Worm (Caenorhabditis elegans) whole organism, early embryonic: ENCODE measurements around the gene elt-4.

Experiments used
- B0310.2 ChIP-seq: sonication (generic microtip); optimal IDR thresholded peaks from 2 replicates; lab custom pipeline; 2016; ENCODE audit warnings: mild to moderate bottlenecking, missing genetic modification characterization, missing compliant biosample characterization
- F13C5.2 ChIP-seq: sonication (generic microtip); optimal IDR thresholded peaks from 2 replicates; lab custom pipeline; 2017; ENCODE audit warnings: mild to moderate bottlenecking, missing genetic modification characterization, inconsistent platforms, missing compliant biosample characterization
- aly-1 ChIP-seq: sonication (generic microtip); optimal IDR thresholded peaks from 2 replicates; lab custom pipeline; 2016; ENCODE audit warnings: missing genetic modification characterization, missing compliant biosample characterization
- ama-1 ChIP-seq: fragments of 150-350 bp; optimal IDR thresholded peaks from 2 replicates; lab custom pipeline; 2014
- ceh-13 ChIP-seq: fragments of 200-800 bp; sonication (Bioruptor generic); optimal IDR thresholded peaks from 2 replicates; lab custom pipeline; 2018; ENCODE audit warnings: mild to moderate bottlenecking, missing genetic modification characterization, missing compliant biosample characterization
- ceh-36 ChIP-seq: sonication (generic microtip); optimal IDR thresholded peaks from 2 replicates; lab custom pipeline; 2016; ENCODE audit warnings: missing genetic modification characterization, inconsistent platforms, missing compliant biosample characterization
- ets-7 ChIP-seq: sonication (generic microtip); optimal IDR thresholded peaks from 2 replicates; lab custom pipeline; 2016; ENCODE audit warnings: missing genotype, missing genetic modification characterization, missing compliant biosample characterization
- flt-1 ChIP-seq: fragments of 200-800 bp; sonication (Bioruptor generic); IDR thresholded peaks from 2 replicates; pipeline ENCODE4 v1.3.6; 2022; ENCODE audit warnings: missing genetic modification characterization, missing compliant biosample characterization
- hmbx-1 ChIP-seq: sonication (generic microtip); optimal IDR thresholded peaks from 2 replicates; lab custom pipeline; 2016; ENCODE audit warnings: mild to moderate bottlenecking, missing genetic modification characterization, missing compliant biosample characterization
- hmg-4 ChIP-seq: fragments of 200-800 bp; sonication (Bioruptor generic); optimal IDR thresholded peaks from 2 replicates; lab custom pipeline; 2018; ENCODE audit warnings: mild to moderate bottlenecking, missing genetic modification characterization, missing compliant biosample characterization
- hnd-1 ChIP-seq: sonication (generic microtip); optimal IDR thresholded peaks from 2 replicates; lab custom pipeline; 2016; ENCODE audit warnings: missing genetic modification characterization, missing compliant biosample characterization
- pes-1 ChIP-seq: fragments of 200-800 bp; sonication (Bioruptor generic); IDR thresholded peaks from 2 replicates; pipeline ENCODE4 v1.3.6; 2022; ENCODE audit warnings: missing genetic modification reagents, missing genetic modification characterization, missing compliant biosample characterization
- scrt-1 ChIP-seq: fragments of 200-800 bp; sonication (Bioruptor generic); IDR thresholded peaks from 2 replicates; pipeline ENCODE4 v1.3.6; 2022; ENCODE audit warnings: missing genetic modification characterization, missing compliant biosample characterization
- sea-1 ChIP-seq: fragments of 200-800 bp; sonication (Bioruptor generic); conservative IDR thresholded peaks from 2 replicates; pipeline ENCODE4 v1.3.6; 2022; ENCODE audit warnings: missing genetic modification characterization, missing compliant biosample characterization
- tbx-11 ChIP-seq: fragments of 200-800 bp; sonication (Bioruptor generic); IDR thresholded peaks from 2 replicates; pipeline ENCODE4 v1.3.6; 2022; ENCODE audit warnings: missing genetic modification characterization, missing compliant biosample characterization
- tbx-37 ChIP-seq: fragments of 200-800 bp; sonication (Bioruptor generic); conservative IDR thresholded peaks from 2 replicates; pipeline ENCODE4 v1.3.6; 2022; ENCODE audit warnings: missing genetic modification reagents, missing genetic modification characterization, missing compliant biosample characterization
- tra-4 ChIP-seq: sonication (generic microtip); optimal IDR thresholded peaks from 2 replicates; lab custom pipeline; 2017; ENCODE audit warnings: missing genetic modification characterization, missing compliant biosample characterization

Gene elt-4

DNA sequence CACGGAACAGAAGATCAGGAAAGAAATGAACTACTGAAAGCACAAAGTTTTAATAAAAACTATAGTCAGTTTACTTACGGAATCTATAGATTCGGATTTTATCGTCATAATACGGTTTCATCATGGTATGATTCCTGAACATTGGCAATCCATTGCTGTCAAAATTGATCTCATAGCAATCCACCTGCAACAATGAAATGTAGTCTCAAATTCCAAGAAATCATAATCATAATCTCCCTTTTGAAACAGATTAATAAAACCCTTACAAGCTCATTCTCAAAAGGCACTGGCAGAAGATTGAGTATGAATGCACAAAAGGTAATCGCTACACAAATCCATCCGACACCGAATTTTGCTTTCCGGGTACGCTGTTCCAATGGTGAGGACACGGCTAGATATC is 12.9 kb upstream of the elt-4 start:
- TF ChIP-seq ceh-13 (GFP tag; lab: Kevin White, UChicago): no peak
- TF ChIP-seq hnd-1 (tag; lab: Kevin White, UChicago): no peak
- TF ChIP-seq scrt-1: no peak
- TF ChIP-seq tbx-37 (GFP tag; lab: Robert Waterston, UW): no peak
- no peak for TF ChIP-seq hmbx-1 (tag; lab: Kevin White, UChicago)
- TF ChIP-seq ets-7: no peak
- no peak for TF ChIP-seq tbx-11
- no peak for TF ChIP-seq sea-1 (GFP tag; lab: Robert Waterston, UW)

DNA sequence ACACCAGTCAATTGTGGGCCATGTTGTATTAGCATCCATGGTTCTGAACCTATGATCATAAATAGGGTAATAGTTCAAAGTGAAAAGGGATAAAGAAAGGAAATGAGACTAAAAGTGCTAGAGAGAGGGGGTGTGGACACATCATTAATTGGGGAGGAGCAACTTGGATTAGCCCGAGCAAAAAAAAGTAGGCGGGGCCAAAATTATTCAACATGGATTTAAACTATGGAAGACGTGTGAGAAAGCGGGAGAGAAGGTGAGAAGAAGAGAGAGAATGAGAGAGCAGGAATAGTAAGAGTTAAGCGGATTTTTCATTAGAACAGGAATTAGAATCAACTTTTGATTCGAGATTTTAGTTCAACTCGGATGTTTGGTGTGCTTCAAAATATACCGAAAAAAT is 11.8 kb upstream of the elt-4 start, which contains the start of gene C39B10.1:
Gene C39B10.1, minus strand, starts transcription at position 101 of the 400 bp plus-strand sequence.
- TF ChIP-seq scrt-1: no peak
- TF ChIP-seq flt-1 (GFP tag; lab: Robert Waterston, UW): no peak
- TF ChIP-seq pes-1: no peak
- TF ChIP-seq tbx-11: no peak
- TF ChIP-seq ceh-13 (GFP tag; lab: Kevin White, UChicago): no peak
- TF ChIP-seq ceh-36 (tag; lab: Kevin White, UChicago): no peak
- no peak for TF ChIP-seq hmbx-1 (tag; lab: Kevin White, UChicago)
- TF ChIP-seq tbx-37 (GFP tag; lab: Robert Waterston, UW): no peak

DNA sequence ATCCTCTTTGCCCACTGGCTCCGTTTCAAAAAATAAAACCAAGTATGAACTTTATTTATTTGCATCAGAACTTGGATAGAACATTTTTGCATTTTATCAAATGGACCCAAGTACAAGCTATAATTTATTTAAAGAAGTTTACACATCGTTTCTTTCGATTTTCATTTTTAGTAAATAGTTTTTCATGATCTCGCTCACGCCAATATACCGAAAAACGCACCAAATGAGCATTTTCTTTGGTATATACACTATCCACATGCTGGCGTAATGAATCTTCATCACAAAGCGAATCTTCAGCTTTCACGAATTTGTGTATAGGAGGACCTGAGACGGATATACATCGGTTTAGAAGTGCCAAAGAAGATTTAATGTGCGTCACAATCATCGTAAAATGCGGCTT is 1.2 kb downstream of the elt-4 start, which contains the start of gene C39B10.7:
Gene C39B10.7, plus strand, starts transcription at position 301 of the 400 bp plus-strand sequence.
- TF ChIP-seq tra-4 (no peak), scrt-1 (no peak), hnd-1 (tag; lab: Kevin White, UChicago) (no peak), ets-7 (no peak), tbx-11 (no peak), hmg-4 (GFP tag; lab: Kevin White, UChicago) (no peak), aly-1 (tag; lab: Kevin White, UChicago) (no peak), sea-1 (GFP tag; lab: Robert Waterston, UW) (no peak), B0310.2 (tag; lab: Kevin White, UChicago) (no peak)

DNA sequence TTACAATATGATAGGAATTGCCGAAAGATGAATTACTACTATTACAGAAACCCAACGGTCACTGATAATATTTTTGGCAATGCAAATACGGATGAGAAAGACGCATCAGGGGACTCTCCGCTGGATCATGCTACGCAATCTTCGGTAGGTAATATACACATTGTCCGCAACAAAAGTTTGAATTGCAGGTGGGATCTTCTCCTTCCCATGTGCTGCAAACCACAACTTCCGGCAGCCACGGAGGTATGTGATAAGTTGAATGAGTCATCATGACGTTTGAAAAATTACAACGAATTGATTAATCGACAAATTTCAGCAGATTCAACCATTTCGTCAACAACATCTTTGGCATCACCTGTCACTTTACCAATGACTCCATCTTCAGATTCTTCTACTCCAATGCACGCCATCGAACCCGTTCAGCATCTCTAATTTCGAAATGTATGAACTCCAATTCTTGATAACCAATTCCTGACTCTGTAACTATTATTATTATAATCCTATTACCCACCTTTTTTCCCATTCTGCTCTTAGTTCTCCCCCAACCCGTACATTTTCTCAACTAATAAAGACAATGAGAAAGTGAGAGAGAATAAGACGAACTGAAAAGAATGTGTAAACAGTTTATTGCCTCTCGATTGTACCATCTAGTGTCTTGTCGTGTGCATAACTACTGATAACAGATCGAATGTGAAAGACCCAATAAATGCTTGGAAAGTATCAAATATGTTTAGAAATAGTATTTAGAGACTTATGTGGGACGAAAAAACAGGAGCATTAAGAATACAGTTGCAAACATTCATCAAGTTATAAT is 2.1 kb downstream of the elt-4 start:
- TF ChIP-seq ama-1 (lab: Kevin White, UChicago): no peak
- TF ChIP-seq flt-1 (GFP tag; lab: Robert Waterston, UW): no peak
- TF ChIP-seq tra-4: no peak
- TF ChIP-seq tbx-11: no peak
- TF ChIP-seq hmbx-1 (tag; lab: Kevin White, UChicago): no peak
- no peak for TF ChIP-seq F13C5.2 (tag; lab: Kevin White, UChicago)

DNA sequence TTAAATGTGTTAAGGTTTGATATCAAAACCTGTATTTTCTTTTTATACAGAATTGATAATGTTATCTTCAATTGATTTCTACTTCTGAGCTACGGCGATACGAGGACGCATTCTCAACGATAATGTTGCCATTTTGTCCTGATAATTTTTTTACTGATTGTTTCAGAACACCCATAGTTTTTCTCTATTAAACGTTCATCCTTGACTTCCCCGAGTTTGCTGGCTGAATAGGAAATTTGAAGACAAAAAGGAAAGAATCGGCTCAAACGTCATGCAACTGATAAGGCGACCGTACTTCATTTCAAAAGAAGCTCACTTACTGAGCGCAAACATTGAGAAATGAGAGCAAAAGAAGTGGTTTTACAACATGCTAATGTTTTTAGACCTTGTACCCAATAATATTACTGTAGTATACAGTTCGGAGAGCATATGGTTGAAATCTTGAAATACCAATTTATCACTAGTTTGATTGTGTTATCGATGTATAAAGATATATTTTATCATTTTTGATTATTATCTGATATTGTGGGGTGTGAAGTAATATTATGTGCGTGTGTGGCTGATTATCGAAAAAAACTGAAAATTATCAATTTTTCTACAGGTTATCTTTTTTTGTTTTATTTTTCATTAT is 3.9 kb downstream of the elt-4 start:
- TF ChIP-seq F13C5.2 (tag; lab: Kevin White, UChicago): no peak
- no peak for TF ChIP-seq scrt-1
- TF ChIP-seq ceh-13 (GFP tag; lab: Kevin White, UChicago): no peak
- no peak for TF ChIP-seq ets-7
- no peak for TF ChIP-seq tra-4
- TF ChIP-seq B0310.2 (tag; lab: Kevin White, UChicago): no peak

DNA sequence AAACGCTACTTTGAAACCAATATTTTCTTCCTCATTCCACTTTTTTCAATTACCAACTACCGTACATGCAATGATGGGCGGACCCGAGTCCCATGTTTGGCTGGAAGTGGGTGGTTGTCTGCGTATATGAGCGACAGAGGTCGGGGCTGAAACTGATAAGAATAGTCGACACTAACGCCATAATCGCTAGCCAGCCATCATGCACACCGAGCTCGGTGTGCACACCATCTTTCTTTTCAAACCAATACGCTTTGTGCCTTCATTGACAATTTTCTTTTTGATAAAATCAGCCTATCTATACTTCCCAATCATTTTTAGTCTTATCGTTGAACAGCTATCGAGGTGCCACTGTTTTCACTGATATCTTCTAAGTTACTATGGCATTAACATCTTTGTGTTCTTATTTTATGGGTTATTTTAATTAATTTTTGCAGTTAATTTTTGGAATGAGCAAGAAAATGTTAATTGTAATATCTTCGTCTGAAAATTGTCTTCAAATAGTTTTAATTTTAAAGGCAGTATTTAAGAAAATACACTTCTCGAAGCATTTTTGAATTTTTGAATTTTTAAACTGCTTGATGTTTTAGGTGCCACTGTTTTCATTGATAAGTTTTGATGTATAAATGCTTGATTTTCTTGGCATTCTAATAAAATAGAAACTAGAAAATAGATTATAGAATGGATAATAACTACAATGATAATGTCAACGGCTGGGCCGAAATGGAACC is 5.4 kb downstream of the elt-4 start, which contains the start of gene elt-2:
Gene elt-2, plus strand, starts transcription at position 678 of the 728 bp plus-strand sequence.
- no peak for TF ChIP-seq sea-1 (GFP tag; lab: Robert Waterston, UW)
- TF ChIP-seq B0310.2 (tag; lab: Kevin White, UChicago): no peak
- no peak for TF ChIP-seq ets-7
- no peak for TF ChIP-seq ama-1 (lab: Kevin White, UChicago)
- TF ChIP-seq hmbx-1 (tag; lab: Kevin White, UChicago): no peak
- no peak for TF ChIP-seq pes-1
- no peak for TF ChIP-seq aly-1 (tag; lab: Kevin White, UChicago)
- TF ChIP-seq ceh-36 (tag; lab: Kevin White, UChicago): no peak
- TF ChIP-seq F13C5.2 (tag; lab: Kevin White, UChicago): no peak
- no peak for TF ChIP-seq tbx-37 (GFP tag; lab: Robert Waterston, UW)

DNA sequence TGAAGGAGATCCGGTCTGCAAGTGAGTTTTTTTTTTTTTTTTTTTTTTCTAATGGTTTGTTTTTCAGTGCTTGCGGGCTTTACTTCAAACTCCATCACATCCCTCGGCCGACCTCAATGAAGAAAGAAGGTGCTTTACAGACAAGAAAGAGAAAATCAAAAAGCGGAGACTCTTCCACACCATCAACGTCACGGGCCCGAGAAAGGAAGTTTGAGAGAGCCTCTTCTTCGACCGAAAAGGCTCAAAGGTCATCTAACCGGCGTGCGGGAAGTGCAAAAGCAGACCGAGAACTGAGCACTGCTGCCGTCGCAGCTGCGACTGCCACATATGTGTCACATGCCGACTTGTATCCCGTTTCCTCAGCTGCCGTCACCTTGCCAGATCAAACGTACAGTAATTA is 6.9 kb downstream of the elt-4 start:
- TF ChIP-seq B0310.2 (tag; lab: Kevin White, UChicago) (no peak), tbx-37 (GFP tag; lab: Robert Waterston, UW) (no peak), ama-1 (lab: Kevin White, UChicago) (no peak), pes-1 (no peak), hnd-1 (tag; lab: Kevin White, UChicago) (no peak), ceh-13 (GFP tag; lab: Kevin White, UChicago) (no peak), tra-4 (no peak), tbx-11 (no peak), sea-1 (GFP tag; lab: Robert Waterston, UW) (no peak), ets-7 (no peak), scrt-1 (no peak), hmbx-1 (tag; lab: Kevin White, UChicago) (no peak), aly-1 (tag; lab: Kevin White, UChicago) (no peak), flt-1 (GFP tag; lab: Robert Waterston, UW) (no peak), hmg-4 (GFP tag; lab: Kevin White, UChicago) (no peak), F13C5.2 (tag; lab: Kevin White, UChicago) (no peak)
